Worm (Caenorhabditis elegans) whole organism, L4 larva: Measurements from ENCODE around the gene T21B10.4.

Experiments
- D1046.2 ChIP-seq: fragments of 200-800 bp; sonication (Bioruptor generic); IDR thresholded peaks from 2 replicates; pipeline ENCODE4 v1.3.6; 2022; ENCODE audit warnings: missing genetic modification characterization, missing compliant biosample characterization
- R02D3.7 ChIP-seq: fragments of 150-350 bp; sonication (generic microtip); optimal IDR thresholded peaks from 3 replicates; lab custom pipeline; 2014; ENCODE audit warnings: missing biosample characterization, missing genetic modification characterization
- T20F7.1 ChIP-seq: fragments of 200-800 bp; sonication (Bioruptor generic); optimal IDR thresholded peaks from 2 replicates; lab custom pipeline; 2018; ENCODE audit warnings: mild to moderate bottlenecking, missing genetic modification characterization, missing compliant biosample characterization
- Y48G9A.11 ChIP-seq: fragments of 200-800 bp; sonication (Bioruptor generic); IDR thresholded peaks from 2 replicates; pipeline ENCODE4 v1.3.6; 2022; ENCODE audit warnings: missing genetic modification reagents, missing genetic modification characterization, missing compliant biosample characterization
- Y5F2A.4 ChIP-seq: fragments of 200-800 bp; sonication (Bioruptor generic); optimal IDR thresholded peaks from 2 replicates; lab custom pipeline; 2018; ENCODE audit warnings: mild to moderate bottlenecking, missing genetic modification characterization, missing compliant biosample characterization
- Y75B8A.6 ChIP-seq: fragments of 200-800 bp; sonication (Bioruptor generic); IDR thresholded peaks from 2 replicates; pipeline ENCODE4 v1.3.6; 2022; ENCODE audit warnings: missing genetic modification reagents, missing genetic modification characterization, missing compliant biosample characterization
- ZK546.5 ChIP-seq, 2 experiments: sonication (generic microtip); optimal IDR thresholded peaks; 2 replicates each; lab custom pipeline; 2017; ENCODE audit warnings: missing biosample characterization in 2 of 2, missing genetic modification characterization in 2 of 2
- aha-1 ChIP-seq: fragments of 150-350 bp; peaks from one replicate; lab custom pipeline; 2014; ENCODE audit warnings: missing biosample characterization, missing genetic modification characterization
- arid-1 ChIP-seq: fragments of 200-800 bp; sonication (Bioruptor generic); conservative IDR thresholded peaks from 2 replicates; pipeline ENCODE4 v1.3.6; 2022; ENCODE audit warnings: missing genetic modification reagents, missing genetic modification characterization, missing compliant biosample characterization
- ceh-20 ChIP-seq: fragments of 200-800 bp; sonication (Bioruptor generic); IDR thresholded peaks from 2 replicates; pipeline ENCODE4 v1.3.6; 2022; ENCODE audit warnings: missing genetic modification reagents, missing genetic modification characterization, missing compliant biosample characterization
- ceh-44 ChIP-seq: fragments of 200-800 bp; sonication (Bioruptor generic); IDR thresholded peaks from 2 replicates; pipeline ENCODE4 v1.3.6; 2022; ENCODE audit warnings: missing genetic modification reagents, missing genetic modification characterization, missing compliant biosample characterization
- daf-8 ChIP-seq: fragments of 200-800 bp; sonication (Bioruptor generic); IDR thresholded peaks from 2 replicates; pipeline ENCODE4 v1.3.6; 2022; ENCODE audit warnings: missing genetic modification characterization, missing compliant biosample characterization
- dmd-6 ChIP-seq: fragments of 200-800 bp; sonication (Bioruptor generic); IDR thresholded peaks from 2 replicates; pipeline ENCODE4 v1.3.6; 2022; ENCODE audit warnings: missing genetic modification reagents, missing genetic modification characterization, missing compliant biosample characterization
- dmd-9 ChIP-seq: fragments of 200-800 bp; sonication (Bioruptor generic); IDR thresholded peaks from 2 replicates; pipeline ENCODE4 v1.3.6; 2022; ENCODE audit warnings: missing genetic modification reagents, missing genetic modification characterization, missing compliant biosample characterization
- dpl-1 ChIP-seq: fragments of 150-350 bp; optimal IDR thresholded peaks from 2 replicates; lab custom pipeline; 2014; ENCODE audit warnings: missing biosample characterization, missing genetic modification reagents, missing genetic modification characterization
- dve-1 ChIP-seq: sonication (generic microtip); optimal IDR thresholded peaks from 2 replicates; lab custom pipeline; 2017; ENCODE audit warnings: antibody characterized with exemption, mild to moderate bottlenecking, missing genetic modification characterization, missing compliant biosample characterization; ENCODE audit not compliant: insufficient read depth
- egl-27 ChIP-seq: sonication (generic microtip); optimal IDR thresholded peaks from 3 replicates; lab custom pipeline; 2017; ENCODE audit warnings: missing biosample characterization, missing genetic modification reagents, missing genetic modification characterization
- egl-43 ChIP-seq: fragments of 200-800 bp; sonication (Bioruptor generic); IDR thresholded peaks from 2 replicates; pipeline ENCODE4 v1.3.6; 2022; ENCODE audit warnings: missing genetic modification reagents, missing genetic modification characterization, missing compliant biosample characterization
- hlh-11 ChIP-seq: fragments of 200-800 bp; sonication (Bioruptor generic); optimal IDR thresholded peaks from 2 replicates; lab custom pipeline; 2018; ENCODE audit warnings: mild to moderate bottlenecking, missing genetic modification characterization, missing compliant biosample characterization
- lim-7 ChIP-seq: fragments of 200-800 bp; sonication (Bioruptor generic); IDR thresholded peaks from 2 replicates; pipeline ENCODE4 v1.3.6; 2022; ENCODE audit warnings: missing genetic modification characterization, missing compliant biosample characterization
- lin-29 ChIP-seq: fragments of 200-800 bp; sonication (Bioruptor generic); IDR thresholded peaks from 2 replicates; pipeline ENCODE4 v1.3.6; 2022; ENCODE audit warnings: missing genetic modification reagents, missing genetic modification characterization, missing compliant biosample characterization
- lin-38 ChIP-seq: fragments of 200-800 bp; sonication (Bioruptor generic); IDR thresholded peaks from 2 replicates; pipeline ENCODE4 v1.3.6; 2022; ENCODE audit warnings: missing genetic modification reagents, missing genetic modification characterization, missing compliant biosample characterization
- lsy-2 ChIP-seq, 2 experiments: fragments of 150-350 bp in 1 of 2; sonication (generic microtip) in 1 of 2; optimal IDR thresholded peaks; 2 replicates each; lab custom pipeline; 2014 to 2017; ENCODE audit warnings: missing biosample characterization in 2 of 2, missing genetic modification characterization in 2 of 2
- madf-5 ChIP-seq, 2 experiments: fragments of 200-800 bp; sonication (Bioruptor generic); IDR thresholded peaks; 2 replicates each; pipeline ENCODE4 v1.3.6; 2022; ENCODE audit warnings: missing compliant biosample characterization in 2 of 2, missing genetic modification characterization in 2 of 2
- mep-1 ChIP-seq: fragments of 150-350 bp; sonication (generic microtip); optimal IDR thresholded peaks from 3 replicates; lab custom pipeline; 2014; ENCODE audit warnings: missing biosample characterization, missing genetic modification characterization
- mxl-2 ChIP-seq: fragments of 200-800 bp; sonication (Bioruptor generic); conservative IDR thresholded peaks from 2 replicates; pipeline ENCODE4 v1.3.6; 2022; ENCODE audit warnings: missing genetic modification reagents, missing genetic modification characterization, missing compliant biosample characterization
- nhr-102 ChIP-seq: sonication (generic microtip); optimal IDR thresholded peaks from 2 replicates; lab custom pipeline; 2016; ENCODE audit warnings: mild to moderate bottlenecking, missing genetic modification characterization, moderate library complexity, missing compliant biosample characterization
- nhr-11 ChIP-seq: fragments of 150-350 bp; optimal IDR thresholded peaks from 2 replicates; lab custom pipeline; 2014; ENCODE audit warnings: missing biosample characterization, missing genetic modification characterization
- nhr-237 ChIP-seq: sonication (generic microtip); optimal IDR thresholded peaks from 2 replicates; lab custom pipeline; 2017; ENCODE audit warnings: missing biosample characterization, missing genetic modification characterization
- nhr-42 ChIP-seq: fragments of 200-800 bp; sonication (Bioruptor generic); IDR thresholded peaks from 2 replicates; pipeline ENCODE4 v1.3.6; 2022; ENCODE audit warnings: missing genetic modification characterization, missing compliant biosample characterization
- nhr-76 ChIP-seq: fragments of 150-350 bp; optimal IDR thresholded peaks from 2 replicates; lab custom pipeline; 2014; ENCODE audit warnings: missing biosample characterization, missing genetic modification characterization
- nhr-77 ChIP-seq: fragments of 150-350 bp; optimal IDR thresholded peaks from 2 replicates; lab custom pipeline; 2014; ENCODE audit warnings: missing biosample characterization, missing genetic modification characterization
- pha-4 ChIP-seq, 2 experiments: fragments of 150-350 bp in 1 of 2; fragments of 200-800 bp in 1 of 2; sonication (Bioruptor generic) in 1 of 2; IDR thresholded peaks in 1 of 2; optimal IDR thresholded peaks in 1 of 2; 2 replicates each; pipeline versions ENCODE4 v1.3.6 to Lab custom; 2014 to 2022; ENCODE audit warnings: missing genetic modification characterization in 2 of 2, missing genetic modification reagents in 2 of 2, missing biosample characterization in 1 of 2, missing compliant biosample characterization in 1 of 2
- php-3 ChIP-seq: fragments of 200-800 bp; sonication (Bioruptor generic); IDR thresholded peaks from 2 replicates; pipeline ENCODE4 v1.3.6; 2022; ENCODE audit warnings: missing genetic modification reagents, missing genetic modification characterization, missing compliant biosample characterization
- rbr-2 ChIP-seq: sonication (generic microtip); optimal IDR thresholded peaks from 2 replicates; lab custom pipeline; 2016; ENCODE audit warnings: missing genotype, missing genetic modification characterization, missing compliant biosample characterization
- skn-1 ChIP-seq: fragments of 150-350 bp; optimal IDR thresholded peaks from 2 replicates; lab custom pipeline; 2014; ENCODE audit warnings: missing biosample characterization, missing genetic modification characterization
- tag-97 ChIP-seq: fragments of 200-800 bp; sonication (Bioruptor generic); IDR thresholded peaks from 2 replicates; pipeline ENCODE4 v1.3.6; 2022; ENCODE audit warnings: missing genetic modification characterization, missing compliant biosample characterization
- tra-1 ChIP-seq: fragments of 200-800 bp; sonication (Bioruptor generic); IDR thresholded peaks from 2 replicates; pipeline ENCODE4 v1.3.6; 2022; ENCODE audit warnings: missing genetic modification reagents, missing genetic modification characterization, missing compliant biosample characterization
- unc-130 ChIP-seq: sonication (generic microtip); optimal IDR thresholded peaks from 2 replicates; lab custom pipeline; 2016; ENCODE audit warnings: missing genetic modification reagents, missing genetic modification characterization, missing compliant biosample characterization
- vab-7 ChIP-seq: fragments of 200-800 bp; sonication (Bioruptor generic); IDR thresholded peaks from 2 replicates; pipeline ENCODE4 v1.3.6; 2022; ENCODE audit warnings: missing genetic modification reagents, missing genetic modification characterization, missing compliant biosample characterization
- zip-11 ChIP-seq: fragments of 200-800 bp; sonication (Bioruptor generic); IDR thresholded peaks from 2 replicates; pipeline ENCODE4 v1.3.6; 2022; ENCODE audit warnings: missing genetic modification characterization, missing compliant biosample characterization

The T21B10.4 gene

DNA sequence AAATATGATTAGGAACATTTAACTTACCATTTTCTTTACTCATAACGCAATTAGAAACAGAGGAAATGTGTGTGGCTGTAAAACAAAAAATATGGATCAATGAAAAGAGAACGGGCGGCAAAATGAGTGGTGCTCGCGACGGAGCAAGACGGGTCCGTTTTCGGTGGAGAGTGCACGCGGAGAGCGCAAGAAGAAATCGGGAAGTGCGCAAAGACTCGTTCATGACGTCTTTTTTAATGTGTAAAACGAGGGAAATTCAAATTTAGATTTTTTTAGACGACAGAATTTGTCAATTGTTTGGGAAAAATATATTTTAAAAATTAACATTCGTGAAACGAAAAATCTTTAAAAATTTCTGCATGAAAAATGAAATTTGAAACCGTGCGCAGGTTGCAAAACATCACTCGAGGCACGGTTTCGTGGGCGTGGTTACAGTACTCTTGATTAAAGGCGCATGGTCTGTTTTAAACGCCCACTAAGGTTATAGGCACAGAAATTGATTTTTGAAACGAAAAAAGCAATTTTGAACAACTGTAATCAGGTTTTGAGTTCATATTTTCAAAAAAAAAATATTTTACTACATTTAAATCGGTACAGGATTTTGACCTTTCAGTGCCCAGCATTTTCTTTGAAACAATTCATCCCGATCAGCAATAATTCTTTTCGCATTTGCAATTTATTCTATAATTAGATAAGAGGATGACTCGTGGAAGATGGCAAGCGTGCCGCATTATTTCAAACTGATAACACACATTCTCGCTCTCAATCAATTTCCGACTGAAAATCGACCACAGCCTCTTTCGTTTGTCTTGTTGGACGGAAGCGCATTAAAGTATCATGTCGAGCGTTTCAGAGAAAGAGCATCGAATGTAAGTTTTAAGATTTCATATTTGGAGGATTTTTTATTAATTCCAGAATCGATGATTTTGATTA, 28.8 kb downstream of the T21B10.4 start, which contains the start of the genes szy-20 and C18E9.5 (continued):
- peak; percentile 75 for TF ChIP-seq lin-38 (GFP tag; lab: Robert Waterston, UW)
- TF ChIP-seq rbr-2 (tag; lab: Kevin White, UChicago) = peak; percentile 84
- peak; percentile 48 for TF ChIP-seq hlh-11
- TF ChIP-seq nhr-237 (tag; lab: Kevin White, UChicago) = no peak
- no peak for TF ChIP-seq ceh-44 (GFP tag; lab: Robert Waterston, UW)
- peak; percentile 87 for TF ChIP-seq T20F7.1
- peak; percentile 68 for TF ChIP-seq egl-43 (GFP tag; lab: Robert Waterston, UW)
- TF ChIP-seq Y5F2A.4 (GFP tag; lab: Kevin White, UChicago) = no peak
- 0 out of 2 replicates have a peak, but pooled peaks have one; percentile 13 for TF ChIP-seq vab-7 (GFP tag; lab: Robert Waterston, UW)
- no peak for TF ChIP-seq D1046.2 (GFP tag; lab: Robert Waterston, UW)
- TF ChIP-seq lsy-2 (tag; optimal IDR thresholded peaks at IDR 0.05; lab: Kevin White, UChicago) = peak; percentile 9 to 92
- TF ChIP-seq Y75B8A.6 (GFP tag; lab: Robert Waterston, UW) = no peak

DNA sequence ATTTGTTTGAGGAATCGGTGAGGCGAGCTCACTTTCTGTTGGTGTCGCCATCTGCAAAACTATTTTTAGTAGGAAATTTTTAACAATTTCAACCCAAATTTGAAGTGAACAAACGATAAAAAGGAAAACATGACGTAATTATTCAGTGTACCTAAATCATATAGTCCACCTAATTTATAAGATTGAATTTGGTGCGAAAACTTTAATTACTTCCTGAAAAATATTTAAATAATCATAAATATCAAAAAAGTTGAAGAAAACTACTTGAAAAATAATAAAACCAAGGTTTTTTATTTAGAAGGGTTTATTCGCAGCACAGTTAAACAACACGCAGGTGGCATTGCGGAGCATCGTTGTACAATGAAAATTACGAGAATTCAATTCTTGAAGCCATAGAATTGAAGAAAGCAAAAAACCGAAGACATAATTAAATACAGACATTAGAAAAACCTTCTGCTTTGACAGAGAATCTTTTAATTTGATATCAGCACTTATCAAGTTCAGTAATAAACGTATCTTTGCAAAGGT, 32.9 kb downstream of the T21B10.4 start, which contains the start of gene tomm-40:
Gene tomm-40 (minus strand): TSS at position 51 of the 528 bp plus-strand sequence.
- TF ChIP-seq pha-4 (GFP tag; IDR thresholded peaks at IDR 0.05; lab: Robert Waterston, UW) = no peak
- no peak for TF ChIP-seq pha-4 (tag; optimal IDR thresholded peaks at IDR 0.05; lab: Kevin White, UChicago)
- no peak for TF ChIP-seq skn-1
- TF ChIP-seq Y75B8A.6 (GFP tag; lab: Robert Waterston, UW) = no peak
- peak; percentile 94 for TF ChIP-seq T20F7.1
- peak; percentile 44 for TF ChIP-seq dpl-1 (GFP tag; lab: Kevin White, UChicago)
- no peak for TF ChIP-seq ZK546.5 (tag; optimal IDR thresholded peaks at IDR 0.05; lab: Kevin White, UChicago)
- no peak for TF ChIP-seq dmd-9 (GFP tag; lab: Robert Waterston, UW)
- no peak for TF ChIP-seq php-3
- no peak for TF ChIP-seq lim-7 (GFP tag; lab: Robert Waterston, UW)
- TF ChIP-seq Y48G9A.11 (GFP tag; lab: Robert Waterston, UW) = no peak
- no peak for TF ChIP-seq ceh-20 (GFP tag; lab: Robert Waterston, UW)
- TF ChIP-seq daf-8 (GFP tag; lab: Robert Waterston, UW) = no peak

DNA sequence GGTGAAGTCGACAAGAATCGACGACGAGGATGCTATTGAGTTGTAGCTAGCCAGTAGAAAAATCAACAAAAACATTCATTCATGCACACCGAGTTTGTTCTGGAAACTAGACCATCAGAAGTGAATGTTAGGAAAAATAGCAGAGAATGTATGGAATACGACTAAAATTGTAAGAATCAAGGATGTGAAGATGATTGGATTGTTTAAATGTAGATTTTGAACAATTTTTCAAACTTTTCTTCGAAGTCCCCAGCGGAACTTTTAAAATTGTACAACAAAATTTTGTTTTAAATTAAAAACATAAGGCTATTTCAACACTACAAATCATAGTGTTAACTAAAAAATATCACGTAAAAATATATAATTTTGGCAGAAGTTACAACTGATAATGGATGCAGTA, 42.0 kb downstream of the T21B10.4 start, which contains the start of gene C18E9.7:
Gene C18E9.7 (minus strand): TSS at position 101 of the 400 bp plus-strand sequence.
- TF ChIP-seq arid-1 (GFP tag; lab: Robert Waterston, UW) = no peak
- TF ChIP-seq tra-1 (GFP tag; lab: Robert Waterston, UW) = no peak
- TF ChIP-seq nhr-42 (GFP tag; lab: Robert Waterston, UW) = no peak
- TF ChIP-seq lin-29 (GFP tag; lab: Robert Waterston, UW) = no peak
- no peak for TF ChIP-seq dmd-6

DNA sequence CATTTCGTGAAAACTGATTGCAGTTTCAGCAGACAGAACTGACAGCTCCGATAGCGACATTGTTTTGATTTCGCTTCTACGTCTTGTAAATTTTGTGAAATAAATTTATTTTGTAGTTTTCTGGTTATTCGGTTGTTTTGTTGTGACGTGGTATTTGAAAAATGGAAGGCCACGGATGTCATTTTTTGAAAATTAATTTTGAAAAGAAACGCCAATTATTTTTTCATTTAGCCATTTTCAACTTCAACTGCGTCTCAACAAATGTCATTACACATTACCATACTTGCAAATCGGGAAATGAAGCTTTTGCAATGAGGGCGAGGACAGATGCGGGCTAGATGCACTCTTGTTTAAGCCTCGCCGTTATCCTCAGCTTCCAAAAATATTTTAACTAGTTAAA, 47.3 kb downstream of the T21B10.4 start, which contains the start of gene C18E9.8:
Gene C18E9.8 (minus strand): TSS at position 101 of the 400 bp plus-strand sequence.
- TF ChIP-seq aha-1 (peak; percentile 79), Y75B8A.6 (GFP tag; lab: Robert Waterston, UW) (no peak), nhr-102 (tag; lab: Kevin White, UChicago) (peak; percentile 21)

DNA sequence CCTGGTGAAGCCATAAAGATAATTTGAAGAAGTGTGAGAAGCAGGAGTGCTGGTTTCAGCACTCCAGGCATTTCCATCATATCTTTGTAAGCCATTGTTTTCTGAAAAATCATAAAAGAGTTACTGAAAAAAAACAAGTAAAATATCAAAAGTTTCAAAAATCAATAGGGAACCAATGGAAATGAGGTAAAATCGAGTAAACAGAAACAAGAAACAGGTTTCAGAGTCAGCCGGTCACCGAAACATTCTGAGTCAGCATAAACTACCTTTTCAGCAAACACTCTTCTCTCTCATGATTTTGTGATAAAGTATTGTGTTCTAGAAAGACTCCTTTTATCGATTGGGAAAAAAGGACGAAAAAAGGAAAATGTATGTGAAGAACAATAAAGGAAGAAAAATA, 48.8 kb downstream of the T21B10.4 start, which contains the start of gene C18E9.9:
Gene C18E9.9 (minus strand): TSS at position 101 of the 400 bp plus-strand sequence.
- TF ChIP-seq unc-130 (GFP tag; lab: Kevin White, UChicago) (no peak), mxl-2 (GFP tag; lab: Robert Waterston, UW) (no peak), dve-1 (tag; lab: Kevin White, UChicago) (peak; percentile 17), egl-27 (no peak), ceh-20 (GFP tag; lab: Robert Waterston, UW) (no peak), tag-97 (GFP tag; lab: Robert Waterston, UW) (no peak), nhr-11 (no peak), mep-1 (tag; lab: Kevin White, UChicago) (no peak), madf-5 (GFP tag; IDR thresholded peaks at IDR 0.05; lab: Robert Waterston, UW) (no peak), zip-11 (no peak), R02D3.7 (tag; lab: Kevin White, UChicago) (no peak), nhr-76 (tag; lab: Kevin White, UChicago) (no peak), nhr-77 (peak; percentile 0), hlh-11 (peak; percentile 20), ZK546.5 (tag; optimal IDR thresholded peaks at IDR 0.05; lab: Kevin White, UChicago) (no peak)
